Fruit fly (Drosophila melanogaster) whole organism, embryonic: ENCODE measurements around the gene CG11811.

Experiments
- Awh ChIP-seq: fragments of 200-800 bp; sonication (Bioruptor generic); IDR thresholded peaks from 2 replicates; pipeline ENCODE4, ENCODE4 v1.3.6; 2022; ENCODE audit warnings: missing biosample characterization, missing genetic modification characterization
- CG10147 ChIP-seq: fragments of 200-800 bp; sonication (Bioruptor generic); optimal IDR thresholded peaks from 2 replicates; lab custom pipeline; 2019; ENCODE audit warnings: missing biosample characterization, mild to moderate bottlenecking, missing genetic modification characterization, moderate library complexity
- CG13424 ChIP-seq: fragments of 200-800 bp; sonication (Bioruptor generic); optimal IDR thresholded peaks from 2 replicates; lab custom pipeline; 2019; ENCODE audit warnings: missing biosample characterization, mild to moderate bottlenecking, missing genetic modification characterization, moderate library complexity
- CG15011 ChIP-seq: fragments of 200-800 bp; sonication (Bioruptor generic); optimal IDR thresholded peaks from 3 replicates; lab custom pipeline; 2018; ENCODE audit warnings: missing biosample characterization, mild to moderate bottlenecking, missing genetic modification characterization
- CG15073 ChIP-seq: fragments of 200-800 bp; sonication (Bioruptor generic); optimal IDR thresholded peaks from 2 replicates; lab custom pipeline; 2016; ENCODE audit warnings: missing biosample characterization, missing genetic modification characterization
- CG15514 ChIP-seq: fragments of 200-800 bp; sonication (Bioruptor generic); optimal IDR thresholded peaks from 3 replicates; lab custom pipeline; 2017; ENCODE audit warnings: missing biosample characterization, missing genetic modification characterization, mild to moderate bottlenecking, moderate library complexity, missing genetic modification reagents
- CG1647 ChIP-seq: fragments of 200-800 bp; sonication (Bioruptor generic); optimal IDR thresholded peaks from 3 replicates; lab custom pipeline; 2016; ENCODE audit warnings: missing biosample characterization, missing genetic modification characterization
- CG16779 ChIP-seq: fragments of 200-800 bp; sonication (Bioruptor generic); IDR thresholded peaks from 2 replicates; pipeline ENCODE4 v1.3.6; 2022; ENCODE audit warnings: missing biosample characterization, missing genetic modification characterization
- CG2678 ChIP-seq: fragments of 200-800 bp; sonication (Bioruptor generic); optimal IDR thresholded peaks from 3 replicates; lab custom pipeline; 2019; ENCODE audit warnings: missing biosample characterization, mild to moderate bottlenecking, missing genetic modification characterization, moderate library complexity
- CG31365 ChIP-seq: fragments of 200-800 bp; sonication (Bioruptor generic); optimal IDR thresholded peaks from 2 replicates; lab custom pipeline; 2018; ENCODE audit warnings: missing biosample characterization, mild to moderate bottlenecking, missing genetic modification characterization
- CG3281 ChIP-seq: fragments of 200-800 bp; sonication (Bioruptor generic); optimal IDR thresholded peaks from 3 replicates; lab custom pipeline; 2017; ENCODE audit warnings: missing biosample characterization, mild to moderate bottlenecking, missing genetic modification characterization
- CG3838 ChIP-seq: fragments of 200-800 bp; sonication (Bioruptor generic); optimal IDR thresholded peaks from 3 replicates; lab custom pipeline; 2016; ENCODE audit warnings: missing biosample characterization, missing genetic modification characterization
- CG43689 ChIP-seq: fragments of 200-800 bp; sonication (Bioruptor generic); IDR thresholded peaks from 2 replicates; pipeline ENCODE4 v1.3.6; 2022; ENCODE audit warnings: missing biosample characterization, missing genetic modification characterization
- CG4730 ChIP-seq: fragments of 200-800 bp; sonication (Bioruptor generic); IDR thresholded peaks from 2 replicates; pipeline ENCODE4 v1.3.6; 2022; ENCODE audit warnings: missing biosample characterization, missing genetic modification characterization
- CG4820 ChIP-seq: fragments of 200-800 bp; sonication (Bioruptor generic); optimal IDR thresholded peaks from 3 replicates; lab custom pipeline; 2016; ENCODE audit warnings: missing biosample characterization, missing genetic modification characterization
- CG8281 ChIP-seq: fragments of 200-800 bp; sonication (Bioruptor generic); optimal IDR thresholded peaks from 2 replicates; lab custom pipeline; 2018; ENCODE audit warnings: missing biosample characterization, mild to moderate bottlenecking, missing genetic modification characterization, moderate library complexity
- CG9609 ChIP-seq: fragments of 200-800 bp; sonication (Bioruptor generic); optimal IDR thresholded peaks from 3 replicates; lab custom pipeline; 2016; ENCODE audit warnings: missing biosample characterization, missing genetic modification characterization
- CG9797 ChIP-seq: fragments of 200-800 bp; sonication (Bioruptor generic); optimal IDR thresholded peaks from 3 replicates; lab custom pipeline; 2018; ENCODE audit warnings: missing biosample characterization, mild to moderate bottlenecking, missing genetic modification characterization
- Doc2 ChIP-seq: fragments of 200-800 bp; sonication (Bioruptor generic); IDR thresholded peaks from 2 replicates; pipeline ENCODE4 v1.3.6; 2022; ENCODE audit warnings: missing biosample characterization, missing genetic modification characterization
- E2f2 ChIP-seq: fragments of 200-800 bp; sonication (Bioruptor generic); IDR thresholded peaks from 2 replicates; pipeline ENCODE4 v1.3.6; 2022; ENCODE audit warnings: missing biosample characterization, missing genetic modification characterization
- GATAe ChIP-seq: fragments of 200-800 bp; sonication (Bioruptor generic); conservative IDR thresholded peaks from 2 replicates; pipeline ENCODE4 v1.3.6; 2022; ENCODE audit warnings: missing biosample characterization, missing genetic modification characterization
- MESR4 ChIP-seq: fragments of 200-800 bp; sonication (Bioruptor generic); optimal IDR thresholded peaks from 2 replicates; lab custom pipeline; 2018; ENCODE audit warnings: missing biosample characterization, mild to moderate bottlenecking, missing genetic modification characterization, moderate library complexity
- Nf-YA ChIP-seq: fragments of 200-800 bp; sonication (Bioruptor generic); IDR thresholded peaks from 2 replicates; pipeline ENCODE4 v1.3.6; 2022; ENCODE audit warnings: missing biosample characterization, missing genetic modification characterization
- Pdp1 ChIP-seq, 2 experiments: fragments of 200-800 bp; sonication (Bioruptor generic); optimal IDR thresholded peaks; 3 replicates each; lab custom pipeline; 2016; ENCODE audit warnings: missing biosample characterization in 2 of 2, missing genetic modification characterization in 2 of 2, mild to moderate bottlenecking in 1 of 2, moderate library complexity in 1 of 2
- Ptx1 ChIP-seq: fragments of 200-800 bp; sonication (Bioruptor generic); IDR thresholded peaks from 2 replicates; pipeline ENCODE4 v1.3.6; 2022; ENCODE audit warnings: missing biosample characterization, missing genetic modification characterization
- Sin3A ChIP-seq: fragments of >200 bp; optimal IDR thresholded peaks from 2 replicates; lab custom pipeline; 2018
- Stat92E ChIP-seq, 3 experiments: fragments of >200 bp in 2 of 3; fragments of 200-800 bp in 1 of 3; sonication (Bioruptor generic) in 1 of 3; optimal IDR thresholded peaks; 2 replicates each; lab custom pipeline; 2017 to 2019; ENCODE audit warnings: missing biosample characterization in 3 of 3, missing genetic modification characterization in 3 of 3, mild to moderate bottlenecking in 1 of 3, moderate library complexity in 1 of 3
- TFAM ChIP-seq: fragments of 200-800 bp; sonication (Bioruptor generic); optimal IDR thresholded peaks from 2 replicates; lab custom pipeline; 2017; ENCODE audit warnings: missing biosample characterization, missing genetic modification characterization, inconsistent platforms
- bbx ChIP-seq: fragments of 200-800 bp; sonication (Bioruptor generic); IDR thresholded peaks from 2 replicates; pipeline ENCODE4 v1.3.6; 2022; ENCODE audit warnings: missing biosample characterization, missing genetic modification characterization; ENCODE audit not compliant: partially characterized antibody
- caup ChIP-seq: fragments of 200-800 bp; sonication (Bioruptor generic); optimal IDR thresholded peaks from 3 replicates; lab custom pipeline; 2017; ENCODE audit warnings: missing biosample characterization, mild to moderate bottlenecking, missing genetic modification characterization, moderate library complexity; ENCODE audit not compliant: severe bottlenecking
- ci ChIP-seq: fragments of 200-800 bp; sonication (Bioruptor generic); IDR thresholded peaks from 3 replicates; pipeline ENCODE4 v1.3.6; 2022; ENCODE audit warnings: missing biosample characterization, missing genetic modification characterization
- crc ChIP-seq: fragments of 200-800 bp; sonication (Bioruptor generic); optimal IDR thresholded peaks from 2 replicates; lab custom pipeline; 2016; ENCODE audit warnings: missing biosample characterization, missing genetic modification characterization
- crp ChIP-seq, 2 experiments: fragments of 200-800 bp; sonication (Bioruptor generic); optimal IDR thresholded peaks; 2 replicates in 1 of 2; 3 replicates in 1 of 2; lab custom pipeline; 2017; ENCODE audit warnings: missing biosample characterization in 2 of 2, missing genetic modification characterization in 2 of 2, mild to moderate bottlenecking in 1 of 2, moderate library complexity in 1 of 2
- dysf ChIP-seq: fragments of 200-800 bp; sonication (Bioruptor generic); IDR thresholded peaks from 3 replicates; pipeline ENCODE4 v1.3.6; 2022; ENCODE audit warnings: missing biosample characterization, missing genetic modification characterization
- eyg ChIP-seq: fragments of 200-800 bp; sonication (Bioruptor generic); optimal IDR thresholded peaks from 3 replicates; lab custom pipeline; 2016; ENCODE audit warnings: missing biosample characterization, missing genetic modification characterization
- gsb ChIP-seq: fragments of 200-800 bp; sonication (Bioruptor generic); IDR thresholded peaks from 2 replicates; pipeline ENCODE4 v1.3.6; 2022; ENCODE audit warnings: missing biosample characterization, missing genetic modification characterization
- lilli ChIP-seq: fragments of 200-800 bp; sonication (Bioruptor generic); optimal IDR thresholded peaks from 3 replicates; lab custom pipeline; 2016; ENCODE audit warnings: missing biosample characterization, missing genetic modification characterization
- maf-S ChIP-seq: fragments of 200-800 bp; sonication (Bioruptor generic); optimal IDR thresholded peaks from 2 replicates; lab custom pipeline; 2016; ENCODE audit warnings: missing biosample characterization, missing genetic modification characterization
- nerfin-2 ChIP-seq: fragments of 200-800 bp; sonication (Bioruptor generic); IDR thresholded peaks from 2 replicates; pipeline ENCODE4 v1.3.6; 2022; ENCODE audit warnings: missing biosample characterization, missing genetic modification characterization; ENCODE audit not compliant: partially characterized antibody
- nom ChIP-seq: fragments of 200-800 bp; sonication (Bioruptor generic); optimal IDR thresholded peaks from 2 replicates; lab custom pipeline; 2017; ENCODE audit warnings: missing biosample characterization, missing genetic modification characterization, mild to moderate bottlenecking, moderate library complexity, missing genetic modification reagents
- org-1 ChIP-seq: fragments of 200-800 bp; sonication (Bioruptor generic); optimal IDR thresholded peaks from 2 replicates; lab custom pipeline; 2017; ENCODE audit warnings: missing biosample characterization, missing genetic modification characterization
- pita ChIP-seq: fragments of 200-800 bp; sonication (Bioruptor generic); optimal IDR thresholded peaks from 2 replicates; lab custom pipeline; 2017; ENCODE audit warnings: missing biosample characterization, mild to moderate bottlenecking, missing genetic modification characterization
- prd ChIP-seq, 3 experiments: fragments of >200 bp in 2 of 3; fragments of 200-800 bp in 1 of 3; sonication (Bioruptor generic) in 1 of 3; optimal IDR thresholded peaks in 2 of 3; IDR thresholded peaks in 1 of 3; 2 replicates in 2 of 3; 3 replicates in 1 of 3; pipeline versions ENCODE4 v1.3.6 to Lab custom; 2017 to 2022; ENCODE audit warnings: missing biosample characterization in 1 of 3, missing genetic modification characterization in 1 of 3
- repo ChIP-seq: fragments of 200-800 bp; sonication (Bioruptor generic); optimal IDR thresholded peaks from 2 replicates; lab custom pipeline; 2016; ENCODE audit warnings: missing biosample characterization, missing genetic modification characterization
- row ChIP-seq: fragments of 200-800 bp; sonication (Bioruptor generic); IDR thresholded peaks from 3 replicates; pipeline ENCODE4 v1.3.6; 2022; ENCODE audit warnings: missing biosample characterization, missing genetic modification characterization
- sc ChIP-seq, 3 experiments: fragments of >200 bp in 2 of 3; fragments of 200-800 bp in 1 of 3; sonication (Bioruptor generic) in 1 of 3; optimal IDR thresholded peaks; 2 replicates in 2 of 3; 3 replicates in 1 of 3; lab custom pipeline; 2017; ENCODE audit warnings: mild to moderate bottlenecking in 1 of 3, missing biosample characterization in 1 of 3, missing genetic modification characterization in 1 of 3, missing genetic modification reagents in 1 of 3
- seq ChIP-seq: fragments of 200-800 bp; sonication (Bioruptor generic); IDR thresholded peaks from 2 replicates; pipeline ENCODE4 v1.3.6; 2022; ENCODE audit warnings: missing biosample characterization, missing genetic modification characterization
- tap ChIP-seq: fragments of 200-800 bp; optimal IDR thresholded peaks from 3 replicates; lab custom pipeline; 2019; ENCODE audit warnings: missing biosample characterization, mild to moderate bottlenecking, missing genetic modification characterization, moderate library complexity
- wor ChIP-seq: fragments of 200-800 bp; sonication (Bioruptor generic); IDR thresholded peaks from 2 replicates; pipeline ENCODE4 v1.3.6; 2022; ENCODE audit warnings: missing biosample characterization, missing genetic modification characterization
- zfh1 ChIP-seq: fragments of 200-800 bp; sonication (Bioruptor generic); IDR thresholded peaks from 3 replicates; pipeline ENCODE4 v1.3.6; 2022; ENCODE audit warnings: missing biosample characterization, missing genetic modification characterization

CG11811 gene

dm6 chr3L:10679711-10680154 is 11.1 kb upstream of the CG11811 start (continued):
- TF ChIP-seq maf-S = no peak
- no peak for TF ChIP-seq zfh1 (GFP tag; lab: Robert Waterston, UW)
- peak; percentile 21; the same call in 1 of the 2 replicates for TF ChIP-seq Awh (GFP tag; lab: Robert Waterston, UW)
- TF ChIP-seq crp (GFP tag; optimal IDR thresholded peaks at IDR 0.05; lab: Kevin White, UChicago) = peak in 1 of 2 experiments; percentile 36
- TF ChIP-seq wor = no peak
- TF ChIP-seq CG15011 (GFP tag; lab: Kevin White, UChicago) = peak; percentile 28
- no peak for TF ChIP-seq nom (GFP tag; lab: Kevin White, UChicago)
- TF ChIP-seq crc = no peak
- TF ChIP-seq CG15073 (GFP tag; lab: Kevin White, UChicago) = no peak
- peak; percentile 61 for TF ChIP-seq seq
- 0 out of 3 replicates have a peak, but pooled peaks have one; percentile 13 for TF ChIP-seq row (GFP tag; lab: Robert Waterston, UW)
- TF ChIP-seq CG3281 = peak; percentile 53
- TF ChIP-seq Ptx1 (GFP tag; lab: Robert Waterston, UW) = 0 out of 2 replicates have a peak, but pooled peaks have one; percentile 24
- no peak for TF ChIP-seq dysf
- TF ChIP-seq CG16779 (GFP tag; lab: Robert Waterston, UW) = no peak
- no peak for TF ChIP-seq Nf-YA (GFP tag; lab: Robert Waterston, UW)
- TF ChIP-seq CG15514 (GFP tag; lab: Kevin White, UChicago) = peak; percentile 6
- TF ChIP-seq CG10147 = no peak
- no peak for TF ChIP-seq Doc2 (GFP tag; lab: Robert Waterston, UW)
- TF ChIP-seq CG4820 (GFP tag; lab: Kevin White, UChicago) = no peak
- peak in 1 of 2 experiments; percentile 5 for TF ChIP-seq Pdp1 (GFP tag; optimal IDR thresholded peaks at IDR 0.05; lab: Kevin White, UChicago)
- TF ChIP-seq sc (optimal IDR thresholded peaks at IDR 0.05; lab: Kevin White, UChicago) = no peak
- TF ChIP-seq sc (GFP tag; optimal IDR thresholded peaks at IDR 0.05; lab: Kevin White, UChicago) = no peak
- no peak for TF ChIP-seq TFAM (GFP tag; lab: Kevin White, UChicago)
- no peak for TF ChIP-seq CG43689 (GFP tag; lab: Robert Waterston, UW)
- no peak for TF ChIP-seq E2f2
- no peak for TF ChIP-seq tap (tag; lab: Kevin White, UChicago)
- no peak for TF ChIP-seq CG8281 (tag; lab: Kevin White, UChicago)
- TF ChIP-seq ci (GFP tag; lab: Robert Waterston, UW) = 0 out of 3 replicates have a peak, but pooled peaks have one; percentile 32
- TF ChIP-seq nerfin-2 (GFP tag; lab: Robert Waterston, UW) = no peak
- TF ChIP-seq org-1 (GFP tag; lab: Kevin White, UChicago) = peak; percentile 24
- TF ChIP-seq Stat92E (GFP tag; optimal IDR thresholded peaks at IDR 0.05; lab: Kevin White, UChicago) = no peak
- TF ChIP-seq eyg = no peak
- TF ChIP-seq CG1647 (GFP tag; lab: Kevin White, UChicago) = no peak
- no peak for TF ChIP-seq caup (GFP tag; lab: Kevin White, UChicago)
- TF ChIP-seq lilli (GFP tag; lab: Kevin White, UChicago) = peak; percentile 24
- no peak for TF ChIP-seq CG4730 (GFP tag; lab: Robert Waterston, UW)
- no peak for TF ChIP-seq repo
- no peak for TF ChIP-seq CG31365 (tag; lab: Kevin White, UChicago)
- peak; percentile 8 for TF ChIP-seq CG13424
- TF ChIP-seq bbx = no peak
- no peak for TF ChIP-seq gsb (GFP tag; lab: Robert Waterston, UW)
- no peak for TF ChIP-seq MESR4 (GFP tag; lab: Kevin White, UChicago)
- no peak for TF ChIP-seq GATAe (GFP tag; lab: Robert Waterston, UW)
- TF ChIP-seq Sin3A (lab: Kevin White, UChicago) = no peak
- TF ChIP-seq CG2678 (tag; lab: Kevin White, UChicago) = peak; percentile 51
- TF ChIP-seq CG9797 = no peak
- TF ChIP-seq pita (GFP tag; lab: Kevin White, UChicago) = no peak
- no peak for TF ChIP-seq CG3838
- TF ChIP-seq prd (optimal IDR thresholded peaks at IDR 0.05; lab: Kevin White, UChicago) = no peak
- 0 out of 3 replicates have a peak, but pooled peaks have one; percentile 12 for TF ChIP-seq prd (GFP tag; IDR thresholded peaks at IDR 0.05; lab: Robert Waterston, UW)
- TF ChIP-seq CG9609 (GFP tag; lab: Kevin White, UChicago) = no peak
